Worm (Caenorhabditis elegans): Measurements from ENCODE around the gene mom-1.

DNA sequence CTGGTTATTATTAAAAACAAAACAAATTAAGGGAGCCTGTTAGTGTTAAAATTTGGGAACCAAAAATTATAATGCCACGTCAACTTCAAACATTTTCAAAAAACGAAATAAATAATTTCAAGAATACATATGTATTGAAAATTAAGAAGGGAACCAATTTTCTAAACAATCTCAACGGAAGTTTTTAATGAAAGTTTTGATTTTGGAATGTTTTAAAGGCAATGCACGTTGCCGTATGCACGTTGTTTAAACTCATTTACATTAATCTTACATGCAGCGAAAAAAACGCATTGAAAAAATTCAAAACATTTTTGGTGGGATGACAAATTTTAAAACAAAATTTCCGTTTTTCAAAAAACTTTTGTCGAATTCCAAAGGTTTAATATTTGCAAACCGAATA lies 19.1 kb upstream of the mom-1 start:
- TF ChIP-seq lin-39 (tag; optimal IDR thresholded peaks at IDR 0.05) = no peak
- no peak for TF ChIP-seq nhr-12 (tag; optimal IDR thresholded peaks at IDR 0.05)
- no peak for TF ChIP-seq mab-5 (tag; optimal IDR thresholded peaks at IDR 0.05)
- TF ChIP-seq ZK546.5 (tag; optimal IDR thresholded peaks at IDR 0.05) = no peak
- TF ChIP-seq skn-1 (tag; optimal IDR thresholded peaks at IDR 0.05) = no peak
- TF ChIP-seq nhr-25 (tag; optimal IDR thresholded peaks at IDR 0.05) = no peak
- no peak for TF ChIP-seq C34F6.9 (tag; optimal IDR thresholded peaks at IDR 0.05)
- TF ChIP-seq ama-1 (optimal IDR thresholded peaks at IDR 0.05) = no peak
